Worm (Caenorhabditis elegans) whole organism, mixed stage, embryonic: Measurements from ENCODE around the gene T14B4.5.

ENCODE experiments used
- M03D4.4 ChIP-seq: sonication (generic microtip); optimal IDR thresholded peaks from 2 replicates; lab custom pipeline; 2017; ENCODE audit warnings: mild to moderate bottlenecking, missing genetic modification characterization, missing compliant biosample characterization
- bed-3 ChIP-seq: fragments of 200-800 bp; sonication (Bioruptor generic); optimal IDR thresholded peaks from 3 replicates; lab custom pipeline; 2018; ENCODE audit warnings: mild to moderate bottlenecking, missing genetic modification characterization, moderate library complexity, missing compliant biosample characterization
- blmp-1 ChIP-seq: fragments of 150-350 bp; optimal IDR thresholded peaks from 2 replicates; lab custom pipeline; 2014; ENCODE audit warnings: missing biosample characterization, missing genetic modification characterization
- ceh-43 ChIP-seq: fragments of 200-800 bp; sonication (Bioruptor generic); optimal IDR thresholded peaks from 2 replicates; lab custom pipeline; 2018; ENCODE audit warnings: mild to moderate bottlenecking, missing genetic modification characterization, moderate library complexity, missing compliant biosample characterization
- ceh-83 ChIP-seq: fragments of 200-800 bp; sonication (Bioruptor generic); optimal IDR thresholded peaks from 2 replicates; lab custom pipeline; 2018; ENCODE audit warnings: mild to moderate bottlenecking, missing genetic modification characterization, missing compliant biosample characterization
- ces-1 ChIP-seq: fragments of 150-350 bp; optimal IDR thresholded peaks from 2 replicates; lab custom pipeline; 2014; ENCODE audit warnings: missing biosample characterization, missing genetic modification reagents, missing genetic modification characterization
- drap-1 ChIP-seq: fragments of 200-800 bp; sonication (Bioruptor generic); optimal IDR thresholded peaks from 3 replicates; lab custom pipeline; 2018; ENCODE audit warnings: mild to moderate bottlenecking, missing genetic modification characterization, missing compliant biosample characterization
- elt-1 ChIP-seq: sonication (generic microtip); optimal IDR thresholded peaks from 2 replicates; lab custom pipeline; 2017; ENCODE audit warnings: missing genetic modification characterization, mild to moderate bottlenecking, missing compliant biosample characterization, antibody characterized with exemption, moderate library complexity, borderline replicate concordance; ENCODE audit not compliant: insufficient read depth
- flh-1 ChIP-seq: fragments of 200-800 bp; sonication (Bioruptor generic); optimal IDR thresholded peaks from 2 replicates; lab custom pipeline; 2018; ENCODE audit warnings: mild to moderate bottlenecking, missing genetic modification characterization, moderate library complexity, missing compliant biosample characterization
- ham-2 ChIP-seq: fragments of 200-800 bp; sonication (Bioruptor generic); optimal IDR thresholded peaks from 2 replicates; lab custom pipeline; 2018; ENCODE audit warnings: mild to moderate bottlenecking, missing genetic modification characterization, missing compliant biosample characterization
- hlh-1 ChIP-seq: fragments of 150-350 bp; optimal IDR thresholded peaks from 2 replicates; lab custom pipeline; 2014; ENCODE audit warnings: missing biosample characterization, missing genetic modification reagents, missing genetic modification characterization
- lin-13 ChIP-seq: fragments of 150-350 bp; optimal IDR thresholded peaks from 2 replicates; lab custom pipeline; 2014; ENCODE audit warnings: missing biosample characterization, missing genetic modification characterization
- lin-32 ChIP-seq: fragments of 200-800 bp; sonication (Bioruptor generic); optimal IDR thresholded peaks from 2 replicates; lab custom pipeline; 2018; ENCODE audit warnings: mild to moderate bottlenecking, missing genetic modification characterization, missing compliant biosample characterization
- lsy-2 ChIP-seq: fragments of 150-350 bp; optimal IDR thresholded peaks from 2 replicates; lab custom pipeline; 2014; ENCODE audit warnings: missing biosample characterization, missing genetic modification characterization
- mab-5 ChIP-seq: fragments of 150-350 bp; optimal IDR thresholded peaks from 2 replicates; lab custom pipeline; 2014; ENCODE audit warnings: missing biosample characterization, missing genetic modification characterization
- mep-1 ChIP-seq: fragments of 150-350 bp; optimal IDR thresholded peaks from 2 replicates; lab custom pipeline; 2017; ENCODE audit warnings: missing biosample characterization, missing genetic modification reagents, missing genetic modification characterization, inconsistent platforms
- mls-2 ChIP-seq: sonication (generic microtip); optimal IDR thresholded peaks from 2 replicates; lab custom pipeline; 2016; ENCODE audit warnings: mild to moderate bottlenecking, missing genetic modification characterization, moderate library complexity, missing compliant biosample characterization
- nhr-12 ChIP-seq: fragments of 150-350 bp; optimal IDR thresholded peaks from 2 replicates; lab custom pipeline; 2014; ENCODE audit warnings: missing biosample characterization, missing genetic modification characterization
- nhr-2 ChIP-seq: fragments of 150-350 bp; optimal IDR thresholded peaks from 2 replicates; lab custom pipeline; 2014; ENCODE audit warnings: missing biosample characterization, missing genetic modification characterization
- nhr-237 ChIP-seq: fragments of 150-350 bp; optimal IDR thresholded peaks from 2 replicates; lab custom pipeline; 2014; ENCODE audit warnings: missing biosample characterization, missing genetic modification characterization
- nhr-28 ChIP-seq: fragments of 150-350 bp; optimal IDR thresholded peaks from 2 replicates; lab custom pipeline; 2014; ENCODE audit warnings: missing biosample characterization, missing genetic modification characterization
- pha-4 ChIP-seq: fragments of 150-350 bp; optimal IDR thresholded peaks from 2 replicates; lab custom pipeline; 2018; ENCODE audit warnings: missing biosample characterization, missing genetic modification reagents, missing genetic modification characterization
- sem-2 ChIP-seq: fragments of 200-800 bp; sonication (Bioruptor generic); optimal IDR thresholded peaks from 2 replicates; lab custom pipeline; 2018; ENCODE audit warnings: mild to moderate bottlenecking, missing genetic modification characterization, missing compliant biosample characterization
- snpc-4 ChIP-seq: fragments of 150-350 bp; optimal IDR thresholded peaks from 2 replicates; lab custom pipeline; 2014; ENCODE audit warnings: missing biosample characterization, missing genetic modification characterization
- sptf-1 ChIP-seq: sonication (generic microtip); optimal IDR thresholded peaks from 2 replicates; lab custom pipeline; 2017; ENCODE audit warnings: mild to moderate bottlenecking, missing genetic modification characterization, moderate library complexity, missing compliant biosample characterization
- unc-39 ChIP-seq: fragments of 150-350 bp; optimal IDR thresholded peaks from 2 replicates; lab custom pipeline; 2014; ENCODE audit warnings: missing biosample characterization, missing genetic modification characterization
- unc-62 ChIP-seq: fragments of 150-350 bp; optimal IDR thresholded peaks from 2 replicates; lab custom pipeline; 2014; ENCODE audit warnings: missing biosample characterization, missing genetic modification reagents, missing genetic modification characterization
- zip-8 ChIP-seq: fragments of 150-350 bp; optimal IDR thresholded peaks from 2 replicates; lab custom pipeline; 2014; ENCODE audit warnings: missing biosample characterization, missing genetic modification characterization
- ztf-11 ChIP-seq: fragments of 150-350 bp; optimal IDR thresholded peaks from 2 replicates; lab custom pipeline; 2014; ENCODE audit warnings: missing biosample characterization, missing genetic modification characterization

The T14B4.5 gene

DNA sequence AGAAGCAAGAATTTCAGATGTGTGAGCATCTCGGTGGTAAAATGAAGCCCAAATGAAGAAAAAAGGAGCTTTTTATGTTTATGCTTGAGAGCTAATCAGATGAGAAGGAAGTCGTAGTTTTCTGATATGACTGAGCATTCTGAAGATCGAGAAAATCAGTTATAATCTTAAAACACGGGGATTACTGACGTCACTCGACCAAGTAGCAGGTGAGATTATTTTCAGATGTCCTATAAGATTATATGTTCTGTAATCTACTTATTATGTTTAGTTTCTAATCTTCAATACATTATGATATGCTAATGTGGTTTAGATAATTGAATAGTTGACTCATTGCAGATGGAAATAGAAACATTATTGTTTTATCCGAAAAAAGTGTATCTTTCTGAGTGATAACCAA, 29.1 kb downstream of the T14B4.5 start, which contains the start of gene ins-14:
ins-14 (minus strand) TSS at position 32 of the 400 bp plus-strand sequence.
- TF ChIP-seq pha-4 (tag; lab: Kevin White, UChicago) (no peak), mep-1 (no peak), nhr-12 (tag; lab: Kevin White, UChicago) (no peak), nhr-237 (no peak), nhr-2 (tag; lab: Kevin White, UChicago) (no peak), blmp-1 (tag; lab: Kevin White, UChicago) (no peak), lin-32 (GFP tag; lab: Kevin White, UChicago) (no peak), zip-8 (tag; lab: Kevin White, UChicago) (no peak), lin-13 (tag; lab: Kevin White, UChicago) (no peak), M03D4.4 (tag; lab: Kevin White, UChicago) (no peak), sptf-1 (tag; lab: Kevin White, UChicago) (no peak), unc-62 (GFP tag; lab: Kevin White, UChicago) (no peak), hlh-1 (tag; lab: Kevin White, UChicago) (no peak), ham-2 (GFP tag; lab: Kevin White, UChicago) (no peak), bed-3 (GFP tag; lab: Kevin White, UChicago) (no peak), flh-1 (no peak), elt-1 (tag; lab: Kevin White, UChicago) (no peak), ces-1 (no peak)

DNA sequence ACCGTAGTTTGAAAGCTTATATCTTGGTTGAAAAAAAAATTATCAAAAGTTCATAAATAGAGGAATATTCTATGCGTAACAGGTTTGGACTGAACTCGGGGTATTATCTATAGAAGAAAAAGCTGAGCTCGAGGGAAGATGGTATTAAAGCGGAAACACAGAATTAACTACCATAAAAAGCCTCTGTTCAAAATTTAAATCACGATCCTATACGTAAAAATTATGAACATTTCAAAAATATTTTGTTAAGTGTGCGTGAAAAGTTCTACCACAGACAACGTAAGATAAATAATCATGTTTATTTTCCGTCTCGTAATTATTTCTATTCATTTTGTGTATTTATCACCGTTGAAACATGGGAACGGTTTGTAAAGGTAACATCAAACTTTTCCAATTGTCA, 29.7 kb downstream of the T14B4.5 start, which contains the start of gene F41G3.5:
F41G3.5 (plus strand) TSS at position 301 of the 400 bp plus-strand sequence.
- TF ChIP-seq mab-5 (tag; lab: Kevin White, UChicago) (no peak), drap-1 (GFP tag; lab: Kevin White, UChicago) (no peak), pha-4 (tag; lab: Kevin White, UChicago) (no peak), flh-1 (no peak), ces-1 (no peak), lsy-2 (tag; lab: Kevin White, UChicago) (no peak), blmp-1 (tag; lab: Kevin White, UChicago) (no peak), lin-13 (tag; lab: Kevin White, UChicago) (no peak), snpc-4 (tag; lab: Kevin White, UChicago) (no peak), ceh-43 (no peak), hlh-1 (tag; lab: Kevin White, UChicago) (no peak), zip-8 (tag; lab: Kevin White, UChicago) (no peak)

- no peak for TF ChIP-seq lin-32 (GFP tag; lab: Kevin White, UChicago)
- no peak for TF ChIP-seq bed-3 (GFP tag; lab: Kevin White, UChicago)
- TF ChIP-seq sem-2, result no peak
- TF ChIP-seq lin-13 (tag; lab: Kevin White, UChicago), result no peak
- TF ChIP-seq flh-1, result no peak
- no peak for TF ChIP-seq sptf-1 (tag; lab: Kevin White, UChicago)
- no peak for TF ChIP-seq ceh-83 (GFP tag; lab: Kevin White, UChicago)
- no peak for TF ChIP-seq ceh-43
- no peak for TF ChIP-seq ces-1
These were observed 32.8 kb downstream of the T14B4.5 start, which contains the start of gene F41G3.10 for ce11 chrII:6749422-6749821. Gene F41G3.10, minus strand, starts transcription at chrII:6749522.

- TF ChIP-seq unc-39 (tag; lab: Kevin White, UChicago), result no peak
- no peak for TF ChIP-seq sptf-1 (tag; lab: Kevin White, UChicago)
- TF ChIP-seq mls-2 (tag; lab: Kevin White, UChicago), result no peak
- TF ChIP-seq nhr-2 (tag; lab: Kevin White, UChicago), result no peak
- no peak for TF ChIP-seq ham-2 (GFP tag; lab: Kevin White, UChicago)
- no peak for TF ChIP-seq pha-4 (tag; lab: Kevin White, UChicago)
- no peak for TF ChIP-seq mab-5 (tag; lab: Kevin White, UChicago)
- no peak for TF ChIP-seq mep-1
- TF ChIP-seq ztf-11 (tag; lab: Kevin White, UChicago), result no peak
- no peak for TF ChIP-seq snpc-4 (tag; lab: Kevin White, UChicago)
- no peak for TF ChIP-seq bed-3 (GFP tag; lab: Kevin White, UChicago)
- TF ChIP-seq unc-62 (GFP tag; lab: Kevin White, UChicago), result no peak
- TF ChIP-seq ceh-83 (GFP tag; lab: Kevin White, UChicago), result no peak
- no peak for TF ChIP-seq nhr-28 (tag; lab: Kevin White, UChicago)
- TF ChIP-seq lin-13 (tag; lab: Kevin White, UChicago), result no peak
These were observed 34.3 kb downstream of the T14B4.5 start, which contains the start of gene F41G3.20 for ce11 chrII:6750929-6751328. Gene F41G3.20, minus strand, starts transcription at chrII:6751029.

DNA sequence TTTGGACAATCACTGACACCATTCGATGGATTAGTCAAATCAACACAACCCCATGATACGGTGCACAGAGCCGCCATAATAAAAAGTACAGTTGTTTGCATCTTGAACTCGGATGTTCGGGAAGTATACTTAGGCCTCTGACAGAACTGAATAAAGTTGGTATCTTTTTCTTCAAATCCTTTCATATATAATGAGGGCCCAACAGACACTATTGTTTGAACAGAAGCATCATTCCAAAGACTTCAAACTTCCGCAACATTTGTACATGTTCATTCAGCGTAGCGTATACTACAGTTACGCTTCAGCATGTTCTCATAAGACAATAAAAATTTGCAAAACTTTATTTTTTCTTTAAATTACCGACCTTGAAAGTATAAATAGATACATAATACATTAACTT, 35.4 kb downstream of the T14B4.5 start, which contains the start of gene F41G3.19:
F41G3.19 (minus strand) TSS at position 101 of the 400 bp plus-strand sequence.
- TF ChIP-seq snpc-4 (tag; lab: Kevin White, UChicago), result no peak
- TF ChIP-seq lsy-2 (tag; lab: Kevin White, UChicago), result no peak
- TF ChIP-seq ces-1, result no peak
- no peak for TF ChIP-seq sptf-1 (tag; lab: Kevin White, UChicago)
